Fruit fly (Drosophila melanogaster): Measurements from ENCODE around the gene Acat1.

DNA sequence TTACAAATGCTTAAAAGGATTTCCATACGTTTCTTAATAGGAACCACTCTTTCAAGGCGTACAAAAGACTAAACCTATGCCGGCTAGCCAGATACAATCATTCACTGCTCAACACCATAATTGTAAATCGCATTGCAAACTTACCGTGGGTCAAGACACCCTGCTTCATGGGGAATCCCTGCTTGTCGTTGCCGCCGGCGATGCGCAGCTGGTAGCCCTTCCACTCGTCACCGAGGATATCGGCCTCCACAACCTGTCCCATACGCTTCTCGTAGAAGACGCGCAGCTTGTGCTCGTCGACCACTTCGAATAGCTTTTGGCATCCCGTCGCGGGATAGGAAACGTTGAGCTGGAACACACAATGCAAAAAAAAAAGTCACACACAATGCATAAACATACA lies 12.1 kb upstream of the Acat1 start:
- TF ChIP-seq esn (GFP tag; optimal IDR thresholded peaks at IDR 0.05), result no peak
- TF ChIP-seq Eip78C (GFP tag), result no peak
- TF ChIP-seq CG10631 (GFP tag; optimal IDR thresholded peaks at IDR 0.05), result no peak
- TF ChIP-seq pdm3 (GFP tag; optimal IDR thresholded peaks at IDR 0.05), result no peak
- TF ChIP-seq dac (GFP tag; optimal IDR thresholded peaks at IDR 0.05), result no peak

Measured in whole organism, prepupa.